Fruit fly (Drosophila melanogaster): ENCODE measurements around the gene CG7194.

Gene CG7194

DNA sequence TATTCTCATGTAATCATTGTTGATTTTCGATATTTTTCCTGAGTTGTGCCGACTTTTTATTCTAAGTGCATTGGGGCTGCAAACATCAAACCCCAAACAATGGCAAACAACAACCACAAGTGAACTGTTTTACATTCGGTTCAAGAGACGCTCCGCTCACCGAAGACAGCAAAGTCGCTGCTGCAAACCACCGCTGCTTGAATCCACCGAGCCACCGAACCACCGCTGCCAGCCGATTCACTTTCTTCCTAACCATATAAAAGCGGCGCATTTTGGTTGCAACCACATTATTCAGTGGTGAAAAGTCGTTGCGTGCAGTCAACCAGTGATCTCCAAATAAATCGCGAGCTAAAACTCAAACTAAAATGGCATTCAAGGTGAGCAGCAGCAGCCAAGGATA lies 32.5 kb upstream of the CG7194 start, which contains the start of gene Cpr66Cb:
Cpr66Cb (plus strand) TSS at position 301 of the 400 bp plus-strand sequence.
- no peak for TF ChIP-seq gl (tag; optimal IDR thresholded peaks at IDR 0.05)
- TF ChIP-seq Pif1A (GFP tag; optimal IDR thresholded peaks at IDR 0.05) = no peak
- TF ChIP-seq Pif1B (GFP tag; optimal IDR thresholded peaks at IDR 0.05) = no peak
- no peak for TF ChIP-seq CG32121 (GFP tag; IDR thresholded peaks at IDR 0.05)
- TF ChIP-seq D1 (tag; optimal IDR thresholded peaks at IDR 0.05) = no peak
- no peak for TF ChIP-seq Snoo (tag; optimal IDR thresholded peaks at IDR 0.05)
- TF ChIP-seq Ets98B (GFP tag; IDR thresholded peaks at IDR 0.05) = no peak
- TF ChIP-seq CG8301 (tag; optimal IDR thresholded peaks at IDR 0.05) = no peak
- no peak for TF ChIP-seq CG17806 (tag; optimal IDR thresholded peaks at IDR 0.05)
- no peak for TF ChIP-seq CG8159 (tag; optimal IDR thresholded peaks at IDR 0.05)
- TF ChIP-seq fd96Ca (GFP tag; IDR thresholded peaks at IDR 0.05) = no peak
- TF ChIP-seq CG13204 (GFP tag; optimal IDR thresholded peaks at IDR 0.05) = no peak
- TF ChIP-seq rn (GFP tag; IDR thresholded peaks at IDR 0.05) = no peak
- no peak for TF ChIP-seq CG14655 (GFP tag; optimal IDR thresholded peaks at IDR 0.05)

DNA sequence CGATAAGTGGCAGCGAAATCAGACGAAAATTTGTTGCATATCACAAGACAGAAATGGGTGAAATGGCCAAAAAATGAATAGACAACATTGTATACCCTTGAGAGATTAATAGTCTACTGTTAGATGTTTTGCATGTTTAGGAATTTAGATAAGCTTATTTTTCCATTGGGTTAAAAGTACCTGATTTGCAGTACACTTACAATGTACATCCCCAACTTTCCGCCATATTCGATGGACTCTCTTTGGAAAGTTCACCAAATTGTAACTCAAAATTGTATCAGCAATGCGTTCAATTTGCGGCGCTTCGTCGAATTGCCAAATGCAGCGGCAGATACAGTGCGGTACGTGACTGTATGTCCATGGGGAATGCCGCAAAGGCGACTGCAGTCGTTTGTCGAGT lies 30.5 kb upstream of the CG7194 start:
- TF ChIP-seq Ets98B (GFP tag; IDR thresholded peaks at IDR 0.05) = 0 out of 2 replicates have a peak, but pooled peaks have one; percentile 35
- TF ChIP-seq fd96Ca (GFP tag; IDR thresholded peaks at IDR 0.05) = peak; percentile 13; the same call in 1 of the 3 replicates
- no peak for TF ChIP-seq CG9948 (tag; optimal IDR thresholded peaks at IDR 0.05)

DNA sequence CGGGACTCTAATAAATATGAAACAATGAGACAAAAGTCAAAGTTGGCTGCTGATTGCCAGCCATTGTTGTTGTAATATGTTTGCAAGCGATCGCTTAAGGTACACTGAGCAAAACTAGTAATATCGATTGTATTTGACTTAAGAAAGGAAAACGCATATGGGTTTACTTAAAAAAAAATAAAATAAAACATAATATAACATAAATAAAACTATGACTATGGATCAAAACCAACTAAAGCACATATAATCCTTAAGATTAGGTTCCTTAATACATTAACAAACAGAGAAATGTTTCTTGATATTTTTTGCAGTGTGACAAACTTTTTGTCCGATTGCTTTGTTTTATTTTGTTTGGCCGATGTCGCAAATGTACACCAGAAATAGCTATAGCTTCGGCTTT lies 29.7 kb upstream of the CG7194 start:
- TF ChIP-seq D1 (tag; optimal IDR thresholded peaks at IDR 0.05) = no peak
- no peak for TF ChIP-seq CG17806 (tag; optimal IDR thresholded peaks at IDR 0.05)
- no peak for TF ChIP-seq Snoo (tag; optimal IDR thresholded peaks at IDR 0.05)
- no peak for TF ChIP-seq CG13204 (GFP tag; optimal IDR thresholded peaks at IDR 0.05)
- no peak for TF ChIP-seq Ets98B (GFP tag; IDR thresholded peaks at IDR 0.05)
- no peak for TF ChIP-seq CG10348 (GFP tag; IDR thresholded peaks at IDR 0.05)
- TF ChIP-seq Pif1A (GFP tag; optimal IDR thresholded peaks at IDR 0.05) = no peak
- no peak for TF ChIP-seq CG12605 (GFP tag; IDR thresholded peaks at IDR 0.05)
- TF ChIP-seq CG4496 (GFP tag; IDR thresholded peaks at IDR 0.05) = no peak
- no peak for TF ChIP-seq EcR (GFP tag; optimal IDR thresholded peaks at IDR 0.05)
- no peak for TF ChIP-seq CG15710 (tag; optimal IDR thresholded peaks at IDR 0.05)
- TF ChIP-seq CG8159 (tag; optimal IDR thresholded peaks at IDR 0.05) = no peak

DNA sequence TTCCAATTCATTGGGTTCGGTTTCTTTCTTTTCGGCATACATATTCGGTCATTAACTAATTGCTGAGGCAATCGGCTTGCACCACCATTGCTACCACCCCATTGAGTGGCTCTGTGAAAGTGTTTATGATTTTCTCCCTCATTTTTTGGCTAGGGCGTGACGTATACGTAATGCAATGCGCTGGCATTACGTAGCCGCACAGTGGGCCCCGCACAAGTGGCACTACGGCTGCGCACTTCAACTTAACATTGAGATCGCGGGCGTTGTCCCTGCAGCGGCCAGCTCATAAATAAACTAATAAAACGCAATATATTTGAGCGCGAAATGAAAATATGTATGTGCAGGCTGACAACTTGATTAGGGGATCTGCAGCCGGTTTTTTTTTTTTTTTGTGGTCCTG lies 27.6 kb upstream of the CG7194 start:
- TF ChIP-seq CG4496 (GFP tag; IDR thresholded peaks at IDR 0.05) (0 out of 3 replicates have a peak, but pooled peaks have one; percentile 21), CG14655 (GFP tag; optimal IDR thresholded peaks at IDR 0.05) (no peak), fd96Ca (GFP tag; IDR thresholded peaks at IDR 0.05) (no peak), CG12605 (GFP tag; IDR thresholded peaks at IDR 0.05) (no peak), Ets98B (GFP tag; IDR thresholded peaks at IDR 0.05) (no peak), CG10348 (GFP tag; IDR thresholded peaks at IDR 0.05) (no peak), CG32121 (GFP tag; IDR thresholded peaks at IDR 0.05) (no peak), gl (tag; optimal IDR thresholded peaks at IDR 0.05) (no peak)

DNA sequence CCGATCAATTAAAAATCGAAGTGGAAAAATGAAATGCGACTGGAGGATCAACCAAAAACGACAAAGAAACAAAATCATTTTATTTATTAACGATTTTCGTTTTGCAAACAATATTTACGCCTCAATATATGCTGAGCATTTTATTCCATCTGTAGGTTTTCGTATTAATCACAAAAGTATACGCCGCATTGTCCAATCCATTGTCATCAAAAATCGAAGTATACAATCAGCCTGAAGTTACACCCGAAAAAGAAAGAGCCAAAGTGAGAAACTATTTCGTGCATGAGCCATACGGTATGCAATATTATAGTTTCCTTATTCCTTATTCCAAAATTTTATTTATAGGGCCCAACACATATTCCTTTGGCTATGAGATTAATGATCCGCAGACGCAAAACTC lies 25.1 kb upstream of the CG7194 start:
- TF ChIP-seq D1 (tag; optimal IDR thresholded peaks at IDR 0.05) (peak; percentile 14), CG4496 (GFP tag; IDR thresholded peaks at IDR 0.05) (no peak), CG15710 (tag; optimal IDR thresholded peaks at IDR 0.05) (no peak), CG12605 (GFP tag; IDR thresholded peaks at IDR 0.05) (no peak), CG34367 (tag; optimal IDR thresholded peaks at IDR 0.05) (no peak), gl (tag; optimal IDR thresholded peaks at IDR 0.05) (no peak)

DNA sequence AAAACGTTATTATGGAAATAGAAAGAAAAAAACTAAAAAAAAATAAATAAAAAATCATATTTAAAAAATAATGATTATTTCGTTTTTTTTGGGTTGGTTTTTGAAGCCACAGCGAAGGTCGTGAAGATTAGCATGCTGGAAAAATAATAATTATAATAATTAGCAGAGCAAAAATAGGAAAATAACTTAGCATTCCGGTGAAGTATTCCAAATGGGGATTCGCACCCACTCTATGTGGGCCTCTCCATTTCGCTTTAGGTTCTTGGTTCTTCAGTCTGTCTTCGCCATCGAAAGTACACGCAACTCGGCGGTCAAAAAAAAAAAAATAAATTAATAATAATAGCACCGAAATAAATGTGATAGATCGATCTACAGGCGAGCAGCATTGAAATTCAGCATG lies 24.4 kb upstream of the CG7194 start, which contains the start of gene CG34462:
CG34462 (plus strand) TSS at position 301 of the 400 bp plus-strand sequence.
- TF ChIP-seq fd96Ca (GFP tag; IDR thresholded peaks at IDR 0.05) = no peak
- TF ChIP-seq EcR (GFP tag; optimal IDR thresholded peaks at IDR 0.05) = no peak
- TF ChIP-seq Pif1B (GFP tag; optimal IDR thresholded peaks at IDR 0.05) = no peak
- TF ChIP-seq Snoo (tag; optimal IDR thresholded peaks at IDR 0.05) = no peak
- no peak for TF ChIP-seq D1 (tag; optimal IDR thresholded peaks at IDR 0.05)
- no peak for TF ChIP-seq CG15710 (tag; optimal IDR thresholded peaks at IDR 0.05)
- no peak for TF ChIP-seq CG8159 (tag; optimal IDR thresholded peaks at IDR 0.05)
- TF ChIP-seq CG4496 (GFP tag; IDR thresholded peaks at IDR 0.05) = no peak
- no peak for TF ChIP-seq Pif1A (GFP tag; optimal IDR thresholded peaks at IDR 0.05)
- no peak for TF ChIP-seq CG10348 (GFP tag; IDR thresholded peaks at IDR 0.05)
- no peak for TF ChIP-seq CG12605 (GFP tag; IDR thresholded peaks at IDR 0.05)
- TF ChIP-seq CG9948 (tag; optimal IDR thresholded peaks at IDR 0.05) = no peak
- no peak for TF ChIP-seq CG8301 (tag; optimal IDR thresholded peaks at IDR 0.05)
- TF ChIP-seq CG14655 (GFP tag; optimal IDR thresholded peaks at IDR 0.05) = no peak
- TF ChIP-seq CG34367 (tag; optimal IDR thresholded peaks at IDR 0.05) = no peak
- no peak for TF ChIP-seq CG17806 (tag; optimal IDR thresholded peaks at IDR 0.05)
- no peak for TF ChIP-seq Ets98B (GFP tag; IDR thresholded peaks at IDR 0.05)

DNA sequence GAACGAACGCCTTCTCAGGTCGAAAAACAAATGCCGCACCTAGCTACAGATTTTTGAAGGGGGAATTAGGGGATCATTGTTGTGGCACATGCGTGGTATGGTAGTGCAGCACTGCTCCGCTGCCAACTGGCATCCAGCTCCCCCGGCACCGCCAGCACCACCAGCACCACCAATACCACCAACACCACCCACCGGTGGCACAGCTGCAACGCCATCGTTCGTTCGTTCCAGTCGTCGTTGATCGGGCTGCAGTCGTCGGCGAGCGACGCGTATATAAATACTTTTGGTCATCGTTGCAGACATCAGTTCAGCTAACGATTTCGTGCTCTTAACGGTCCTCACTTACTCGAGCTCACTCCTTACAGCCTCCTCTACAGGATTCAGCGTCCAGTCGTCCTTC lies 21.7 kb upstream of the CG7194 start, which contains the start of gene CG34461:
CG34461 (plus strand) TSS at position 301 of the 400 bp plus-strand sequence.
- TF ChIP-seq CG4496 (GFP tag; IDR thresholded peaks at IDR 0.05) = 0 out of 3 replicates have a peak, but pooled peaks have one; percentile 45
- no peak for TF ChIP-seq CG9948 (tag; optimal IDR thresholded peaks at IDR 0.05)

Data from whole organism, pupa.